Worm (Caenorhabditis elegans) whole organism, L1 larva: Measurements from ENCODE around the gene popl-5.

Experiments used
- C04F5.9 ChIP-seq: sonication (generic microtip); optimal IDR thresholded peaks from 2 replicates; lab custom pipeline; 2016; ENCODE audit warnings: missing genetic modification characterization, missing compliant biosample characterization
- Y116A8C.19 ChIP-seq: sonication (generic microtip); optimal IDR thresholded peaks from 2 replicates; lab custom pipeline; 2016; ENCODE audit warnings: missing compliant biosample characterization, missing genetic modification characterization, borderline replicate concordance
- alr-1 ChIP-seq: fragments of 200-800 bp; sonication (Bioruptor generic); optimal IDR thresholded peaks from 2 replicates; lab custom pipeline; 2018; ENCODE audit warnings: borderline replicate concordance, mild to moderate bottlenecking, missing genetic modification characterization, missing compliant biosample characterization
- aly-2 ChIP-seq: fragments of 150-350 bp; optimal IDR thresholded peaks from 2 replicates; lab custom pipeline; 2014; ENCODE audit warnings: missing biosample characterization, missing genetic modification characterization
- blmp-1 ChIP-seq: fragments of 150-350 bp; optimal IDR thresholded peaks from 2 replicates; lab custom pipeline; 2014; ENCODE audit warnings: missing biosample characterization, missing genetic modification characterization
- ceh-8 ChIP-seq: fragments of 200-800 bp; sonication (Bioruptor generic); optimal IDR thresholded peaks from 2 replicates; lab custom pipeline; 2018; ENCODE audit warnings: mild to moderate bottlenecking, missing genetic modification characterization, moderate library complexity, missing compliant biosample characterization
- ceh-82 ChIP-seq, 3 experiments: fragments of 150-350 bp in 1 of 3; sonication (generic microtip) in 2 of 3; optimal IDR thresholded peaks; 2 replicates each; lab custom pipeline; 2014 to 2017; ENCODE audit warnings: missing biosample characterization in 3 of 3, missing genetic modification characterization in 3 of 3
- ceh-88 ChIP-seq: fragments of 200-800 bp; sonication (Bioruptor generic); IDR thresholded peaks from 2 replicates; pipeline ENCODE4 v1.3.6; 2022; ENCODE audit warnings: missing genetic modification characterization, missing compliant biosample characterization
- ces-1 ChIP-seq: fragments of 150-350 bp; optimal IDR thresholded peaks from 2 replicates; lab custom pipeline; 2014; ENCODE audit warnings: missing biosample characterization, missing genetic modification reagents, missing genetic modification characterization
- dsc-1 ChIP-seq: sonication (generic microtip); optimal IDR thresholded peaks from 2 replicates; lab custom pipeline; 2016; ENCODE audit warnings: mild to moderate bottlenecking, missing genetic modification characterization, missing compliant biosample characterization
- efl-3 ChIP-seq: fragments of 200-800 bp; sonication (Bioruptor generic); optimal IDR thresholded peaks from 2 replicates; lab custom pipeline; 2018; ENCODE audit warnings: mild to moderate bottlenecking, missing genetic modification characterization, missing compliant biosample characterization
- elt-2 ChIP-seq: sonication (generic microtip); optimal IDR thresholded peaks from 2 replicates; lab custom pipeline; 2016; ENCODE audit warnings: missing genetic modification characterization, mild to moderate bottlenecking, inconsistent platforms, missing compliant biosample characterization, missing genetic modification reagents
- elt-3 ChIP-seq, 6 experiments: fragments of 150-350 bp in 1 of 6; sonication (generic microtip); optimal IDR thresholded peaks; 2 replicates each; lab custom pipeline; 2017 to 2018; ENCODE audit warnings: missing biosample characterization in 6 of 6, missing genetic modification characterization in 6 of 6, inconsistent platforms in 1 of 6
- fkh-10 ChIP-seq: sonication (generic microtip); optimal IDR thresholded peaks from 2 replicates; lab custom pipeline; 2017; ENCODE audit warnings: missing biosample characterization, missing genetic modification reagents, missing genetic modification characterization
- fkh-8 ChIP-seq: sonication (generic microtip); optimal IDR thresholded peaks from 2 replicates; lab custom pipeline; 2016; ENCODE audit warnings: mild to moderate bottlenecking, missing genetic modification characterization, missing compliant biosample characterization
- hlh-4 ChIP-seq: sonication (generic microtip); optimal IDR thresholded peaks from 2 replicates; lab custom pipeline; 2016; ENCODE audit warnings: mild to moderate bottlenecking, missing genetic modification characterization, missing compliant biosample characterization
- hpl-2 ChIP-seq: fragments of 150-350 bp; optimal IDR thresholded peaks from 2 replicates; lab custom pipeline; 2014; ENCODE audit warnings: missing biosample characterization, missing genetic modification reagents, missing genetic modification characterization
- lin-13 ChIP-seq: fragments of 150-350 bp; optimal IDR thresholded peaks from 2 replicates; lab custom pipeline; 2014; ENCODE audit warnings: missing biosample characterization, missing genetic modification reagents, missing genetic modification characterization
- lin-14 ChIP-seq: fragments of 200-800 bp; sonication (Bioruptor generic); optimal IDR thresholded peaks from 2 replicates; lab custom pipeline; 2018; ENCODE audit warnings: mild to moderate bottlenecking, missing genetic modification characterization, moderate library complexity, missing compliant biosample characterization
- lin-15B ChIP-seq: fragments of 150-350 bp; sonication (generic microtip); optimal IDR thresholded peaks from 3 replicates; lab custom pipeline; 2014; ENCODE audit warnings: missing biosample characterization, missing genetic modification characterization
- lin-35 ChIP-seq, 2 experiments: fragments of 150-350 bp; optimal IDR thresholded peaks; 2 replicates each; lab custom pipeline; 2014; ENCODE audit warnings: missing biosample characterization in 2 of 2, missing genetic modification characterization in 2 of 2, missing genetic modification reagents in 2 of 2
- lin-39 ChIP-seq: fragments of 150-350 bp; optimal IDR thresholded peaks from 2 replicates; lab custom pipeline; 2014; ENCODE audit warnings: missing biosample characterization, missing genetic modification reagents, missing genetic modification characterization
- lsy-2 ChIP-seq, 2 experiments: fragments of 150-350 bp; optimal IDR thresholded peaks; 2 replicates each; lab custom pipeline; 2014; ENCODE audit warnings: missing biosample characterization in 2 of 2, missing genetic modification characterization in 2 of 2
- mdl-1 ChIP-seq, 2 experiments: fragments of 150-350 bp; optimal IDR thresholded peaks; 2 replicates each; lab custom pipeline; 2014 to 2017; ENCODE audit warnings: missing biosample characterization in 2 of 2, missing genetic modification characterization in 2 of 2, inconsistent platforms in 1 of 2
- mep-1 ChIP-seq: fragments of 150-350 bp; optimal IDR thresholded peaks from 2 replicates; lab custom pipeline; 2014; ENCODE audit warnings: missing biosample characterization, missing genetic modification characterization
- nhr-12 ChIP-seq: sonication (generic microtip); optimal IDR thresholded peaks from 2 replicates; lab custom pipeline; 2017; ENCODE audit warnings: missing biosample characterization, missing genetic modification characterization
- nhr-20 ChIP-seq: sonication (generic microtip); optimal IDR thresholded peaks from 2 replicates; lab custom pipeline; 2016; ENCODE audit warnings: mild to moderate bottlenecking, missing genetic modification characterization, missing compliant biosample characterization
- nhr-237 ChIP-seq: fragments of 150-350 bp; optimal IDR thresholded peaks from 2 replicates; lab custom pipeline; 2014; ENCODE audit warnings: missing biosample characterization, missing genetic modification characterization
- nhr-47 ChIP-seq: sonication (generic microtip); optimal IDR thresholded peaks from 2 replicates; lab custom pipeline; 2016; ENCODE audit warnings: mild to moderate bottlenecking, missing genetic modification characterization, moderate library complexity, missing compliant biosample characterization
- nhr-71 ChIP-seq: sonication (generic microtip); optimal IDR thresholded peaks from 2 replicates; lab custom pipeline; 2016; ENCODE audit warnings: mild to moderate bottlenecking, missing genetic modification characterization, moderate library complexity, missing compliant biosample characterization
- nhr-77 ChIP-seq: fragments of 150-350 bp; optimal IDR thresholded peaks from 2 replicates; lab custom pipeline; 2014; ENCODE audit warnings: missing biosample characterization, missing genetic modification characterization
- nhr-90 ChIP-seq: sonication (generic microtip); optimal IDR thresholded peaks from 2 replicates; lab custom pipeline; 2016; ENCODE audit warnings: mild to moderate bottlenecking, missing genetic modification characterization, missing compliant biosample characterization; ENCODE audit not compliant: poor library complexity
- pag-3 ChIP-seq: sonication (generic microtip); optimal IDR thresholded peaks from 2 replicates; lab custom pipeline; 2017; ENCODE audit warnings: missing genetic modification characterization, mild to moderate bottlenecking, missing compliant biosample characterization, antibody characterized with exemption, borderline replicate concordance; ENCODE audit not compliant: insufficient read depth
- pax-3 ChIP-seq: fragments of 200-800 bp; sonication (Bioruptor generic); optimal IDR thresholded peaks from 2 replicates; lab custom pipeline; 2018; ENCODE audit warnings: mild to moderate bottlenecking, missing genetic modification characterization, moderate library complexity, missing compliant biosample characterization
- rnt-1 ChIP-seq: sonication (generic microtip); optimal IDR thresholded peaks from 2 replicates; lab custom pipeline; 2016; ENCODE audit warnings: mild to moderate bottlenecking, missing genetic modification characterization, moderate library complexity, missing compliant biosample characterization
- snu-23 ChIP-seq: sonication (generic microtip); optimal IDR thresholded peaks from 2 replicates; lab custom pipeline; 2016; ENCODE audit warnings: missing genetic modification characterization, missing compliant biosample characterization
- sup-37 ChIP-seq: fragments of 200-800 bp; sonication (Bioruptor generic); optimal IDR thresholded peaks from 2 replicates; lab custom pipeline; 2018; ENCODE audit warnings: mild to moderate bottlenecking, missing genetic modification characterization, missing compliant biosample characterization
- swsn-7 ChIP-seq: sonication (generic microtip); optimal IDR thresholded peaks from 2 replicates; lab custom pipeline; 2016; ENCODE audit warnings: missing genetic modification characterization, missing compliant biosample characterization
- tlp-1 ChIP-seq: fragments of 150-350 bp; optimal IDR thresholded peaks from 2 replicates; lab custom pipeline; 2014; ENCODE audit warnings: missing biosample characterization, missing genetic modification characterization
- unc-62 ChIP-seq: fragments of 150-350 bp; optimal IDR thresholded peaks from 2 replicates; lab custom pipeline; 2014; ENCODE audit warnings: missing biosample characterization, missing genetic modification reagents, missing genetic modification characterization
- vab-15 ChIP-seq: sonication (generic microtip); optimal IDR thresholded peaks from 2 replicates; lab custom pipeline; 2017; ENCODE audit warnings: missing genotype, mild to moderate bottlenecking, missing genetic modification characterization, missing compliant biosample characterization
- xbp-1 ChIP-seq: sonication (generic microtip); optimal IDR thresholded peaks from 2 replicates; lab custom pipeline; 2016; ENCODE audit warnings: missing genetic modification characterization, missing compliant biosample characterization
- zip-4 ChIP-seq: fragments of 200-800 bp; sonication (Bioruptor generic); optimal IDR thresholded peaks from 2 replicates; lab custom pipeline; 2018; ENCODE audit warnings: mild to moderate bottlenecking, missing genetic modification characterization, moderate library complexity, missing compliant biosample characterization
- ztf-11 ChIP-seq, 2 experiments: sonication (generic microtip); optimal IDR thresholded peaks; 2 replicates each; lab custom pipeline; 2016 to 2017; ENCODE audit warnings: missing genetic modification characterization in 2 of 2, missing biosample characterization in 1 of 2, missing compliant biosample characterization in 1 of 2
- ztf-4 ChIP-seq: fragments of 150-350 bp; optimal IDR thresholded peaks from 2 replicates; lab custom pipeline; 2014; ENCODE audit warnings: missing biosample characterization, missing genetic modification characterization

Gene popl-5

ce11 chrIII:11466420-11467188 lies 20.5 kb downstream of the popl-5 start (continued):
- TF ChIP-seq efl-3, result no peak

ce11 chrIII:11465394-11465948 lies 21.7 kb downstream of the popl-5 start:
- TF ChIP-seq tlp-1 (tag; lab: Kevin White, UChicago) (no peak), elt-2 (tag; lab: Kevin White, UChicago) (peak; percentile 74)

DNA sequence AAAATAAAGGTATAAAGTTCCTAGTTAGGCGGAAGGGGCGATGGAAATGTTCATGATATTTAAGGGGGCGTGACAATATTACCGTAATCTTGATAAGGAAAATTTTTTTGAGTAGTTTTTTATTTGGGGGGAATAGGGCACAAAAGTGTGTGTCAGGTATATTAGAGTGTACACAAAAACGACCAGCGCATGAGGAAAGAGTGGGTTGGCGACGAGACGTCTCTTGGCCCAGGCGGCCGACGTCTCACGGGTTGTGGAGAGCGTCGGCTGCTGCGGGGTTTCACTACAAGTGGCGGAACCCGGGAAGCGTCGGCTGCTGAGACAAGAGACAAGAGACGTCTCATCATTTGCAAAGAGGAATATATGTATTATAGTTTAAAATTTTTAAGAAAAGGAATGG lies 23.4 kb downstream of the popl-5 start:
- TF ChIP-seq dsc-1 (tag; lab: Kevin White, UChicago) (no peak), aly-2 (tag; lab: Kevin White, UChicago) (peak; percentile 3), mdl-1 (tag; optimal IDR thresholded peaks at IDR 0.05; lab: Kevin White, UChicago) (no peak), lin-35 (GFP tag; optimal IDR thresholded peaks at IDR 0.05; lab: Kevin White, UChicago) (peak in 1 of 2 experiments; percentile 43), ztf-4 (no peak), alr-1 (no peak), elt-3 (tag; optimal IDR thresholded peaks at IDR 0.05; lab: Kevin White, UChicago) (peak in 1 of 6 experiments; percentile 5), lin-14 (GFP tag; lab: Kevin White, UChicago) (peak; percentile 53), blmp-1 (no peak), nhr-20 (tag; lab: Kevin White, UChicago) (peak; percentile 25), nhr-12 (tag; lab: Kevin White, UChicago) (no peak), hpl-2 (no peak), nhr-90 (tag; lab: Kevin White, UChicago) (peak; percentile 61), snu-23 (peak; percentile 44), nhr-71 (tag; lab: Kevin White, UChicago) (peak; percentile 48), sup-37 (peak; percentile 16), C04F5.9 (tag; lab: Kevin White, UChicago) (no peak), lin-39 (tag; lab: Kevin White, UChicago) (no peak), lsy-2 (tag; optimal IDR thresholded peaks at IDR 0.05; lab: Kevin White, UChicago) (no peak), elt-2 (tag; lab: Kevin White, UChicago) (peak; percentile 51), efl-3 (no peak), mep-1 (no peak), unc-62 (no peak), ceh-82 (tag; optimal IDR thresholded peaks at IDR 0.05; lab: Kevin White, UChicago) (peak in 2 of 3 experiments; percentile 4 to 16), ces-1 (GFP tag; lab: Kevin White, UChicago) (no peak), vab-15 (no peak), swsn-7 (tag; lab: Kevin White, UChicago) (peak; percentile 48), fkh-8 (tag; lab: Kevin White, UChicago) (no peak), pax-3 (tag; lab: Kevin White, UChicago) (no peak), nhr-237 (no peak), ceh-88 (GFP tag; lab: Robert Waterston, UW) (no peak), Y116A8C.19 (tag; lab: Kevin White, UChicago) (no peak), ztf-11 (tag; optimal IDR thresholded peaks at IDR 0.05; lab: Kevin White, UChicago) (no peak), lin-15B (tag; lab: Kevin White, UChicago) (peak; percentile 10), hlh-4 (no peak), pag-3 (tag; lab: Kevin White, UChicago) (no peak), nhr-47 (tag; lab: Kevin White, UChicago) (peak; percentile 46), nhr-77 (tag; lab: Kevin White, UChicago) (peak; percentile 63), fkh-10 (GFP tag; lab: Kevin White, UChicago) (no peak), xbp-1 (tag; lab: Kevin White, UChicago) (peak; percentile 25), ceh-8 (GFP tag; lab: Kevin White, UChicago) (no peak), zip-4 (GFP tag; lab: Kevin White, UChicago) (peak; percentile 19), rnt-1 (tag; lab: Kevin White, UChicago) (peak; percentile 29), lin-13 (GFP tag; lab: Kevin White, UChicago) (peak; percentile 93)
